Fruit fly (Drosophila melanogaster): ENCODE results near the gene CG42266.

DNA sequence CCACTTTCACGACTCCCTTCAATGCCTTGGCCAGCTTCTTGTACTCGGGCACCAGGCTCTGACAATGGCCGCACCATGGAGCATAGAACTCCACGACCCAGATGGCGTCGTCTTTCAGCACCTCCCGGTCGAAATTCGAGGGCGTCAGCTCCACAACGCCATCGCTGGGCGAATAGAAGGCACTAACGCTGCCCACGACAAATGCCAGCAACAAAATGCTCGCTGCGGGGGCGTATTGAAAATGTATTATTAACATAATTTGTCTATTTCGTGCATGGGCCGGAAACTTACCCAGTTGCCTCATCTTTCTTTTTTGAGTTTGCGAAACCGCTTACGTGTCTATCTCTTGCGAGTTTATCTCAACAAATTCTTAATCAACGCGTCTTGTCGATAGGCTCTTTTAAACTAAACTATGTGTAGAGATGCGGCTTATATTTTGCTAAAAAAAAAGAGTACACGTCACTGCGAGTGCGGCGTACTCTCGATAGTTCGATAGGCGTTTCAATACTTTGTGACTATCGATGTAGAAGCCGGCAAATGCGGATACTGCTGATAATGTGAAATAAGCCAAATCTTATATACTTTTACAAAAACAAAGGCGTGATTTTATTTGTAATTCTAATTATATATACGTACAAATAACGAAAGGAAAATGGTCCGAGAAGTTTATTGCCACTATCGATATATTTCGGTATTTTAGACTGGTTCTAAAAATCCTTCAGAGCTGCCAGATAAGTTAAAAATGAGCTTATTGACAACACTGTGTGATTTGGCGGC is 16.3 kb upstream of the CG42266 start, which contains the start of gene CaBP1:
- TF ChIP-seq bbx (GFP tag; IDR thresholded peaks at IDR 0.05; ENCODE audit: partially characterized antibody): peak; percentile 87
- TF ChIP-seq Ssrp (tag; optimal IDR thresholded peaks at IDR 0.05): no peak
- no peak for TF ChIP-seq tgo (GFP tag; IDR thresholded peaks at IDR 0.05)
- no peak for TF ChIP-seq jigr1 (GFP tag; IDR thresholded peaks at IDR 0.05)
- TF ChIP-seq lbe (GFP tag; optimal IDR thresholded peaks at IDR 0.05): peak; percentile 21
- no peak for TF ChIP-seq caup (GFP tag; optimal IDR thresholded peaks at IDR 0.05; ENCODE audit: severe bottlenecking)
- no peak for TF ChIP-seq aop (GFP tag; IDR thresholded peaks at IDR 0.05)
- peak; percentile 87 for TF ChIP-seq tna (GFP tag; IDR thresholded peaks at IDR 0.05; ENCODE audit: partially characterized antibody)
- no peak for TF ChIP-seq sd (tag; optimal IDR thresholded peaks at IDR 0.05)
- no peak for TF ChIP-seq nerfin-1 (tag; optimal IDR thresholded peaks at IDR 0.05)
- peak; percentile 95 for TF ChIP-seq CG16813 (GFP tag; IDR thresholded peaks at IDR 0.05; ENCODE audit: partially characterized antibody)

All from whole organism, embryonic.